Fruit fly (Drosophila melanogaster): ENCODE measurements around the gene CG4213.

The CG4213 gene

dm6 chr2L:419620-420184 lies 17.7 kb upstream of the CG4213 start, which contains the start of the genes CG13690 and RpLP1 (continued):
- peak; percentile 32; the same call in 1 of the 2 replicates for TF ChIP-seq Dref (GFP tag; IDR thresholded peaks at IDR 0.05)
- peak; percentile 63 for TF ChIP-seq CG12769 (tag; optimal IDR thresholded peaks at IDR 0.05)
- TF ChIP-seq tio (GFP tag; optimal IDR thresholded peaks at IDR 0.05), result no peak
- peak; percentile 90 for TF ChIP-seq sqz (GFP tag; optimal IDR thresholded peaks at IDR 0.05)
- peak; percentile 72 for TF ChIP-seq CG33557 (GFP tag; optimal IDR thresholded peaks at IDR 0.05)
- no peak for TF ChIP-seq klu (GFP tag; IDR thresholded peaks at IDR 0.05)
- TF ChIP-seq CG3281 (GFP tag; optimal IDR thresholded peaks at IDR 0.05), result peak; percentile 88
- no peak; the same call in 1 of the 2 replicates for TF ChIP-seq CG10321 (GFP tag; IDR thresholded peaks at IDR 0.05)
- peak; percentile 78 for TF ChIP-seq ATbp (GFP tag; optimal IDR thresholded peaks at IDR 0.05)
- peak; percentile 72 for TF ChIP-seq CG11398 (GFP tag; optimal IDR thresholded peaks at IDR 0.05)
- peak; percentile 49 for TF ChIP-seq CG9932 (GFP tag; IDR thresholded peaks at IDR 0.05)
- TF ChIP-seq Mrtf (GFP tag; IDR thresholded peaks at IDR 0.05), result no peak
- no peak for TF ChIP-seq Sry-β (GFP tag; optimal IDR thresholded peaks at IDR 0.05)
- TF ChIP-seq fru (optimal IDR thresholded peaks at IDR 0.05), result no peak
- TF ChIP-seq jumu (GFP tag; optimal IDR thresholded peaks at IDR 0.05), result peak; percentile 11
- peak; percentile 63 to 66 for TF ChIP-seq chif (GFP tag; optimal IDR thresholded peaks at IDR 0.05)
- no peak for TF ChIP-seq CG6272 (GFP tag; IDR thresholded peaks at IDR 0.05)
- TF ChIP-seq Sox102F (GFP tag; optimal IDR thresholded peaks at IDR 0.05), result no peak
- TF ChIP-seq ssp (GFP tag; IDR thresholded peaks at IDR 0.05), result peak; percentile 19; the same call in 1 of the 2 replicates
- TF ChIP-seq Spps (tag; optimal IDR thresholded peaks at IDR 0.05), result peak; percentile 54
- TF ChIP-seq Adf1 (GFP tag; IDR thresholded peaks at IDR 0.05), result 0 out of 2 replicates have a peak, but pooled peaks have one; percentile 19
- peak; percentile 40 for TF ChIP-seq Usf (GFP tag; optimal IDR thresholded peaks at IDR 0.05)
- no peak for TF ChIP-seq CG7963 (GFP tag; IDR thresholded peaks at IDR 0.05; ENCODE audit: partially characterized antibody)
- TF ChIP-seq pfk (GFP tag; optimal IDR thresholded peaks at IDR 0.05), result peak; percentile 58
- TF ChIP-seq gcm2 (GFP tag; optimal IDR thresholded peaks at IDR 0.05), result peak; percentile 62
- peak; percentile 61 for TF ChIP-seq Dek (tag; optimal IDR thresholded peaks at IDR 0.05)
- peak; percentile 66 for TF ChIP-seq grn (GFP tag; optimal IDR thresholded peaks at IDR 0.05)
- no peak for TF ChIP-seq CG14441 (GFP tag; IDR thresholded peaks at IDR 0.05)
- TF ChIP-seq CG9727 (GFP tag; optimal IDR thresholded peaks at IDR 0.05), result peak; percentile 93
- peak; percentile 82 for TF ChIP-seq CG12071 (GFP tag; optimal IDR thresholded peaks at IDR 0.05)
- peak; percentile 29; the same call in 1 of the 3 replicates for TF ChIP-seq Aef1 (GFP tag; IDR thresholded peaks at IDR 0.05)
- TF ChIP-seq CG6765 (GFP tag; optimal IDR thresholded peaks at IDR 0.05), result peak; percentile 93
- TF ChIP-seq stwl (tag; optimal IDR thresholded peaks at IDR 0.05), result peak; percentile 76
- TF ChIP-seq Elba2 (GFP tag; optimal IDR thresholded peaks at IDR 0.05), result no peak
- no peak for TF ChIP-seq CG1832 (GFP tag; optimal IDR thresholded peaks at IDR 0.05)
- peak; percentile 13 for TF ChIP-seq ind (GFP tag; optimal IDR thresholded peaks at IDR 0.05)
- TF ChIP-seq CG10366 (GFP tag; IDR thresholded peaks at IDR 0.05), result no peak
- TF ChIP-seq CG9797 (GFP tag; optimal IDR thresholded peaks at IDR 0.05), result peak; percentile 99
- peak; percentile 80 for TF ChIP-seq Fer3 (tag; optimal IDR thresholded peaks at IDR 0.05)
- no peak for TF ChIP-seq hbn (GFP tag; IDR thresholded peaks at IDR 0.05; ENCODE audit: partially characterized antibody)
- TF ChIP-seq Nf-YB (GFP tag; optimal IDR thresholded peaks at IDR 0.05), result peak; percentile 71
- TF ChIP-seq tx (GFP tag; optimal IDR thresholded peaks at IDR 0.05), result no peak
- peak; percentile 76 for TF ChIP-seq otp (GFP tag; IDR thresholded peaks at IDR 0.05)
- TF ChIP-seq Meics (GFP tag; optimal IDR thresholded peaks at IDR 0.05), result peak; percentile 91
- peak in 1 of 3 experiments; percentile 85 for TF ChIP-seq Stat92E (GFP tag; optimal IDR thresholded peaks at IDR 0.05)
- peak; percentile 67 for TF ChIP-seq CTCF (GFP tag; optimal IDR thresholded peaks at IDR 0.05)
- no peak for TF ChIP-seq D (optimal IDR thresholded peaks at IDR 0.05)
- peak; percentile 73 for TF ChIP-seq D (GFP tag; optimal IDR thresholded peaks at IDR 0.05)
- peak; percentile 76; the same call in 2 of the 3 replicates for TF ChIP-seq CG11456 (GFP tag; IDR thresholded peaks at IDR 0.05)
- peak; percentile 60 for TF ChIP-seq CG9609 (GFP tag; optimal IDR thresholded peaks at IDR 0.05)
- no peak for TF ChIP-seq Trl (optimal IDR thresholded peaks at IDR 0.05)
- TF ChIP-seq Trl (GFP tag; optimal IDR thresholded peaks at IDR 0.05), result peak; percentile 74

Measured in whole organism, embryonic.